Worm (Caenorhabditis elegans): Measurements from ENCODE around the gene srsx-11.

- TF ChIP-seq nhr-28 (tag; optimal IDR thresholded peaks at IDR 0.05) (no peak), elt-1 (tag; optimal IDR thresholded peaks at IDR 0.05; ENCODE audit: borderline replicate concordance, insufficient read depth) (no peak), unc-62 (GFP tag; optimal IDR thresholded peaks at IDR 0.05) (no peak), ztf-11 (tag; optimal IDR thresholded peaks at IDR 0.05) (no peak), bed-3 (GFP tag; optimal IDR thresholded peaks at IDR 0.05) (no peak), flh-1 (GFP tag; optimal IDR thresholded peaks at IDR 0.05) (no peak), snpc-4 (tag; optimal IDR thresholded peaks at IDR 0.05) (no peak), ceh-83 (GFP tag; optimal IDR thresholded peaks at IDR 0.05) (no peak), mep-1 (tag; optimal IDR thresholded peaks at IDR 0.05) (no peak)
These were observed 37.8 kb upstream of the srsx-11 start for ce11 chrV:5016728-5017127.
